Worm (Caenorhabditis elegans) whole organism, late embryonic: Measurements from ENCODE around the gene ruvb-2.

ENCODE experiments used
- C38D4.7 ChIP-seq: fragments of 200-800 bp; sonication (Bioruptor generic); optimal IDR thresholded peaks from 2 replicates; lab custom pipeline; 2018; ENCODE audit warnings: mild to moderate bottlenecking, missing genetic modification characterization, moderate library complexity, missing compliant biosample characterization
- F13H6.1 ChIP-seq: sonication (generic microtip); optimal IDR thresholded peaks from 2 replicates; lab custom pipeline; 2016; ENCODE audit warnings: missing genetic modification characterization, missing compliant biosample characterization
- Y22D7AL.16 ChIP-seq: sonication (generic microtip); optimal IDR thresholded peaks from 2 replicates; lab custom pipeline; 2016; ENCODE audit warnings: missing genetic modification characterization, missing compliant biosample characterization
- ahr-1 ChIP-seq: sonication (generic microtip); optimal IDR thresholded peaks from 2 replicates; lab custom pipeline; 2016; ENCODE audit warnings: missing genetic modification characterization, missing compliant biosample characterization
- ceh-24 ChIP-seq: sonication (generic microtip); optimal IDR thresholded peaks from 2 replicates; lab custom pipeline; 2016; ENCODE audit warnings: mild to moderate bottlenecking, missing genetic modification characterization, missing compliant biosample characterization
- ceh-30 ChIP-seq: fragments of 150-350 bp; optimal IDR thresholded peaks from 2 replicates; lab custom pipeline; 2014; ENCODE audit warnings: missing biosample characterization, missing genetic modification characterization
- ceh-31 ChIP-seq: sonication (generic microtip); optimal IDR thresholded peaks from 2 replicates; lab custom pipeline; 2016; ENCODE audit warnings: missing genetic modification characterization, missing compliant biosample characterization
- ceh-34 ChIP-seq: sonication (generic microtip); optimal IDR thresholded peaks from 2 replicates; lab custom pipeline; 2016; ENCODE audit warnings: mild to moderate bottlenecking, missing genetic modification characterization, missing compliant biosample characterization
- ceh-45 ChIP-seq: fragments of 200-800 bp; sonication (Bioruptor generic); IDR thresholded peaks from 2 replicates; pipeline ENCODE4 v1.3.6; 2022; ENCODE audit warnings: missing genetic modification reagents, missing genetic modification characterization, missing compliant biosample characterization
- ceh-6 ChIP-seq: fragments of 200-800 bp; sonication (Bioruptor generic); optimal IDR thresholded peaks from 2 replicates; lab custom pipeline; 2018; ENCODE audit warnings: mild to moderate bottlenecking, missing genetic modification characterization, missing compliant biosample characterization
- che-1 ChIP-seq: sonication (generic microtip); optimal IDR thresholded peaks from 2 replicates; lab custom pipeline; 2016; ENCODE audit warnings: mild to moderate bottlenecking, missing genetic modification characterization, missing compliant biosample characterization
- dmd-4 ChIP-seq: sonication (generic microtip); optimal IDR thresholded peaks from 2 replicates; lab custom pipeline; 2016; ENCODE audit warnings: borderline replicate concordance, missing genetic modification characterization, missing compliant biosample characterization
- elt-2 ChIP-seq: sonication (generic microtip); optimal IDR thresholded peaks from 2 replicates; lab custom pipeline; 2016; ENCODE audit warnings: missing genetic modification reagents, missing genetic modification characterization, missing compliant biosample characterization
- eyg-1 ChIP-seq: sonication (generic microtip); optimal IDR thresholded peaks from 2 replicates; lab custom pipeline; 2016; ENCODE audit warnings: missing genotype, missing genetic modification characterization, missing compliant biosample characterization
- fkh-10 ChIP-seq: fragments of 150-350 bp; optimal IDR thresholded peaks from 2 replicates; lab custom pipeline; 2014; ENCODE audit warnings: missing biosample characterization, missing genetic modification reagents, missing genetic modification characterization
- gmeb-2 ChIP-seq: sonication (generic microtip); optimal IDR thresholded peaks from 2 replicates; lab custom pipeline; 2016; ENCODE audit warnings: missing genetic modification characterization, inconsistent platforms, missing compliant biosample characterization
- hlh-30 ChIP-seq: sonication (generic microtip); optimal IDR thresholded peaks from 2 replicates; lab custom pipeline; 2017; ENCODE audit warnings: antibody characterized with exemption, missing genetic modification characterization, missing compliant biosample characterization; ENCODE audit not compliant: insufficient read depth
- hlh-6 ChIP-seq: sonication (generic microtip); optimal IDR thresholded peaks from 2 replicates; lab custom pipeline; 2016; ENCODE audit warnings: missing genotype, missing genetic modification characterization, missing compliant biosample characterization
- hlh-8 ChIP-seq: sonication (generic microtip); optimal IDR thresholded peaks from 2 replicates; lab custom pipeline; 2016; ENCODE audit warnings: missing genotype, missing genetic modification characterization, missing compliant biosample characterization
- lim-6 ChIP-seq: sonication (generic microtip); optimal IDR thresholded peaks from 2 replicates; lab custom pipeline; 2016; ENCODE audit warnings: missing genetic modification characterization, missing compliant biosample characterization
- nfya-1 ChIP-seq: sonication (generic microtip); optimal IDR thresholded peaks from 2 replicates; lab custom pipeline; 2017; ENCODE audit warnings: missing genetic modification characterization, mild to moderate bottlenecking, missing compliant biosample characterization, antibody characterized with exemption, moderate library complexity
- nhr-11 ChIP-seq: fragments of 150-350 bp; optimal IDR thresholded peaks from 2 replicates; lab custom pipeline; 2014; ENCODE audit warnings: missing biosample characterization, missing genetic modification characterization
- nhr-232 ChIP-seq: sonication (generic microtip); optimal IDR thresholded peaks from 2 replicates; lab custom pipeline; 2016; ENCODE audit warnings: missing genetic modification characterization, missing compliant biosample characterization
- npax-4 ChIP-seq: sonication (generic microtip); optimal IDR thresholded peaks from 2 replicates; lab custom pipeline; 2016; ENCODE audit warnings: missing genetic modification characterization, missing compliant biosample characterization
- odd-2 ChIP-seq: sonication (generic microtip); optimal IDR thresholded peaks from 2 replicates; lab custom pipeline; 2017; ENCODE audit warnings: antibody characterized with exemption, mild to moderate bottlenecking, missing genetic modification characterization, missing compliant biosample characterization
- pax-1 ChIP-seq: fragments of 150-350 bp; optimal IDR thresholded peaks from 2 replicates; lab custom pipeline; 2014; ENCODE audit warnings: missing biosample characterization, missing genetic modification characterization
- pros-1 ChIP-seq: fragments of 150-350 bp; optimal IDR thresholded peaks from 2 replicates; lab custom pipeline; 2014; ENCODE audit warnings: missing biosample characterization, missing genetic modification reagents, missing genetic modification characterization
- ref-2 ChIP-seq: sonication (generic microtip); optimal IDR thresholded peaks from 2 replicates; lab custom pipeline; 2016; ENCODE audit warnings: missing genetic modification characterization, missing compliant biosample characterization
- rnt-1 ChIP-seq: sonication (generic microtip); optimal IDR thresholded peaks from 2 replicates; lab custom pipeline; 2016; ENCODE audit warnings: missing genetic modification characterization, missing compliant biosample characterization
- sox-2 ChIP-seq: fragments of 200-800 bp; sonication (Bioruptor generic); IDR thresholded peaks from 2 replicates; pipeline ENCODE4 v1.3.6; 2022; ENCODE audit warnings: missing genetic modification reagents, missing genetic modification characterization, missing compliant biosample characterization
- syd-9 ChIP-seq: sonication (generic microtip); optimal IDR thresholded peaks from 2 replicates; lab custom pipeline; 2016; ENCODE audit warnings: mild to moderate bottlenecking, missing genetic modification characterization, moderate library complexity, missing compliant biosample characterization
- ttx-3 ChIP-seq: sonication (generic microtip); optimal IDR thresholded peaks from 2 replicates; lab custom pipeline; 2016; ENCODE audit warnings: missing genetic modification reagents, missing genetic modification characterization, missing compliant biosample characterization
- unc-86 ChIP-seq: sonication (generic microtip); optimal IDR thresholded peaks from 2 replicates; lab custom pipeline; 2016; ENCODE audit warnings: missing genetic modification characterization, missing compliant biosample characterization
- zip-5 ChIP-seq: sonication (generic microtip); optimal IDR thresholded peaks from 2 replicates; lab custom pipeline; 2016; ENCODE audit warnings: missing genetic modification characterization, missing compliant biosample characterization
- ztf-16 ChIP-seq: sonication (generic microtip); optimal IDR thresholded peaks from 2 replicates; lab custom pipeline; 2017; ENCODE audit warnings: missing genetic modification characterization, missing compliant biosample characterization

The ruvb-2 gene

ce11 chrIV:6941101-6941500 is 21.9 kb upstream of the ruvb-2 start:
- TF ChIP-seq gmeb-2 (no peak), ztf-16 (tag; lab: Kevin White, UChicago) (no peak), sox-2 (no peak), ceh-31 (no peak), Y22D7AL.16 (tag; lab: Kevin White, UChicago) (no peak), ttx-3 (tag; lab: Kevin White, UChicago) (no peak), nhr-232 (no peak), nfya-1 (tag; lab: Kevin White, UChicago) (no peak), ceh-45 (GFP tag; lab: Robert Waterston, UW) (no peak), rnt-1 (tag; lab: Kevin White, UChicago) (no peak), pax-1 (tag; lab: Kevin White, UChicago) (no peak), ref-2 (tag; lab: Kevin White, UChicago) (no peak), pros-1 (tag; lab: Kevin White, UChicago) (no peak), zip-5 (no peak), syd-9 (tag; lab: Kevin White, UChicago) (no peak), ceh-24 (tag; lab: Kevin White, UChicago) (no peak), F13H6.1 (tag; lab: Kevin White, UChicago) (no peak), hlh-6 (tag; lab: Kevin White, UChicago) (no peak), unc-86 (tag; lab: Kevin White, UChicago) (no peak)

DNA sequence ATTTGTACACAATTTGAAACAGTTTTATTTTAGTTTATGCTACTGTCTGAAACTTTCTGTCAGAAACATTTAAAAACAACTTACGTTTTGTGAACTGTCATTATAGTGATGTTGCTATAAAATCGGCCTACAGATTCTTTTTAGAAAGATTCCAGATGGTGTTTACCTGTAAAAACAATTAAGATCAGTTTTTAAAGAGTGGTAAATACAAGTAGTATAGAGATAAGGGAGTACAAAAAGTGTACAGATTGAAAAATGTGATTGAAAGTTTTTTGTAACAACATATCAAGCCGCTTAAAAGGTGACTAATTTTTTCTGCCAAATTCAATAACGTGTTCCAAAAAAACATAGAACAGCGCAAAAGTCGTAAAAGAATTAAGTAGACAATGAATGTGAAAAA is 18.3 kb upstream of the ruvb-2 start, which contains the start of gene npr-12:
Gene npr-12, minus strand, starts transcription at position 101 of the 400 bp plus-strand sequence.
- TF ChIP-seq odd-2 (tag; lab: Kevin White, UChicago) (no peak), hlh-6 (tag; lab: Kevin White, UChicago) (no peak), hlh-8 (tag; lab: Kevin White, UChicago) (no peak), dmd-4 (tag; lab: Kevin White, UChicago) (no peak), ceh-34 (tag; lab: Kevin White, UChicago) (no peak), gmeb-2 (no peak)
- TF ChIP-seq, all 69 proteins: peak for 0

ce11 chrIV:6928417-6928816 is 9.2 kb upstream of the ruvb-2 start, which contains the start of gene cest-6:
Gene cest-6, minus strand, starts transcription at chrIV:6928517.
- TF ChIP-seq elt-2 (tag; lab: Kevin White, UChicago) (peak; percentile 48), fkh-10 (no peak), nhr-232 (no peak), ahr-1 (tag; lab: Kevin White, UChicago) (no peak), ttx-3 (tag; lab: Kevin White, UChicago) (no peak)
- TF ChIP-seq, all 69 proteins: peak for 1

ce11 chrIV:6925520-6925919 is 6.3 kb upstream of the ruvb-2 start:
- TF ChIP-seq lim-6 (tag; lab: Kevin White, UChicago): no peak
- TF ChIP-seq hlh-6 (tag; lab: Kevin White, UChicago): no peak
- no peak for TF ChIP-seq C38D4.7 (GFP tag; lab: Kevin White, UChicago)
- no peak for TF ChIP-seq ceh-6 (GFP tag; lab: Kevin White, UChicago)
- no peak for TF ChIP-seq ceh-30 (tag; lab: Kevin White, UChicago)
- TF ChIP-seq hlh-30 (tag; lab: Kevin White, UChicago): no peak
- no peak for TF ChIP-seq hlh-8 (tag; lab: Kevin White, UChicago)
- no peak for TF ChIP-seq ttx-3 (tag; lab: Kevin White, UChicago)
- no peak for TF ChIP-seq F13H6.1 (tag; lab: Kevin White, UChicago)
- no peak for TF ChIP-seq ceh-24 (tag; lab: Kevin White, UChicago)
- TF ChIP-seq eyg-1 (tag; lab: Kevin White, UChicago): no peak
- no peak for TF ChIP-seq nhr-11 (tag; lab: Kevin White, UChicago)
- no peak for TF ChIP-seq npax-4
- no peak for TF ChIP-seq ref-2 (tag; lab: Kevin White, UChicago)
- no peak for TF ChIP-seq che-1 (tag; lab: Kevin White, UChicago)
